Fruit fly (Drosophila melanogaster) whole organism, embryonic: ENCODE data around the gene RpS14a.

Experiments used
- CG10274 ChIP-seq: fragments of 200-800 bp; sonication (Bioruptor generic); optimal IDR thresholded peaks from 3 replicates; lab custom pipeline; 2017; ENCODE audit warnings: missing biosample characterization, mild to moderate bottlenecking, missing genetic modification characterization
- CG13424 ChIP-seq: fragments of 200-800 bp; sonication (Bioruptor generic); optimal IDR thresholded peaks from 2 replicates; lab custom pipeline; 2019; ENCODE audit warnings: missing biosample characterization, mild to moderate bottlenecking, missing genetic modification characterization, moderate library complexity
- CG15269 ChIP-seq: fragments of 200-800 bp; sonication (Bioruptor generic); optimal IDR thresholded peaks from 2 replicates; lab custom pipeline; 2018; ENCODE audit warnings: missing biosample characterization, mild to moderate bottlenecking, missing genetic modification characterization, moderate library complexity
- CG15514 ChIP-seq: fragments of 200-800 bp; sonication (Bioruptor generic); optimal IDR thresholded peaks from 3 replicates; lab custom pipeline; 2017; ENCODE audit warnings: missing biosample characterization, missing genetic modification characterization, mild to moderate bottlenecking, moderate library complexity, missing genetic modification reagents
- CG15601 ChIP-seq: fragments of 200-800 bp; sonication (Bioruptor generic); optimal IDR thresholded peaks from 3 replicates; lab custom pipeline; 2019; ENCODE audit warnings: missing biosample characterization, mild to moderate bottlenecking, missing genetic modification characterization, moderate library complexity
- CG2120 ChIP-seq: fragments of 200-800 bp; sonication (Bioruptor generic); optimal IDR thresholded peaks from 3 replicates; lab custom pipeline; 2016; ENCODE audit warnings: missing biosample characterization, missing genetic modification characterization
- CG30403 ChIP-seq: fragments of 200-800 bp; sonication (Bioruptor generic); optimal IDR thresholded peaks from 3 replicates; lab custom pipeline; 2016; ENCODE audit warnings: missing biosample characterization, missing genetic modification characterization
- CG31388 ChIP-seq: fragments of 200-800 bp; sonication (Bioruptor generic); optimal IDR thresholded peaks from 2 replicates; lab custom pipeline; 2016; ENCODE audit warnings: missing biosample characterization, missing genetic modification characterization
- CG32532 ChIP-seq: fragments of 200-800 bp; sonication (Bioruptor generic); IDR thresholded peaks from 2 replicates; pipeline ENCODE4 v1.3.6; 2022; ENCODE audit warnings: missing biosample characterization, missing genetic modification characterization
- CG32772 ChIP-seq: fragments of 200-800 bp; sonication (Bioruptor generic); IDR thresholded peaks from 2 replicates; pipeline ENCODE4 v1.3.6; 2022; ENCODE audit warnings: missing biosample characterization, missing genetic modification characterization
- CG3281 ChIP-seq: fragments of 200-800 bp; sonication (Bioruptor generic); optimal IDR thresholded peaks from 3 replicates; lab custom pipeline; 2017; ENCODE audit warnings: missing biosample characterization, mild to moderate bottlenecking, missing genetic modification characterization
- CG4424 ChIP-seq: fragments of 200-800 bp; sonication (Bioruptor generic); optimal IDR thresholded peaks from 3 replicates; lab custom pipeline; 2016; ENCODE audit warnings: missing biosample characterization, missing genetic modification characterization
- CG4730 ChIP-seq: fragments of 200-800 bp; sonication (Bioruptor generic); IDR thresholded peaks from 2 replicates; pipeline ENCODE4 v1.3.6; 2022; ENCODE audit warnings: missing biosample characterization, missing genetic modification characterization
- CG7839 ChIP-seq: fragments of 200-800 bp; sonication (Bioruptor generic); optimal IDR thresholded peaks from 3 replicates; lab custom pipeline; 2018; ENCODE audit warnings: missing biosample characterization, mild to moderate bottlenecking, missing genetic modification characterization, moderate library complexity
- D19B ChIP-seq: fragments of 200-800 bp; sonication (Bioruptor generic); optimal IDR thresholded peaks from 2 replicates; lab custom pipeline; 2017; ENCODE audit warnings: missing biosample characterization, mild to moderate bottlenecking, missing genetic modification characterization
- Dad ChIP-seq: fragments of 200-800 bp; sonication (Bioruptor generic); optimal IDR thresholded peaks from 3 replicates; lab custom pipeline; 2016; ENCODE audit warnings: missing biosample characterization, missing genetic modification characterization
- Doc2 ChIP-seq: fragments of 200-800 bp; sonication (Bioruptor generic); IDR thresholded peaks from 2 replicates; pipeline ENCODE4 v1.3.6; 2022; ENCODE audit warnings: missing biosample characterization, missing genetic modification characterization
- HmgZ ChIP-seq: fragments of 200-800 bp; sonication (Bioruptor generic); optimal IDR thresholded peaks from 2 replicates; lab custom pipeline; 2018; ENCODE audit warnings: missing biosample characterization, mild to moderate bottlenecking, missing genetic modification characterization
- Hr78 ChIP-seq, 2 experiments: fragments of 200-800 bp in 1 of 2; fragments of >200 bp in 1 of 2; sonication (Bioruptor generic) in 1 of 2; optimal IDR thresholded peaks; 2 replicates each; lab custom pipeline; 2017 to 2019; ENCODE audit warnings: missing biosample characterization in 2 of 2, missing genetic modification characterization in 2 of 2, mild to moderate bottlenecking in 1 of 2, moderate library complexity in 1 of 2
- Hsf ChIP-seq: fragments of 200-800 bp; sonication (Bioruptor generic); optimal IDR thresholded peaks from 3 replicates; lab custom pipeline; 2016; ENCODE audit warnings: missing biosample characterization, missing genetic modification characterization
- PHDP ChIP-seq: fragments of 200-800 bp; sonication (Bioruptor generic); optimal IDR thresholded peaks from 3 replicates; lab custom pipeline; 2018; ENCODE audit warnings: missing biosample characterization, mild to moderate bottlenecking, missing genetic modification characterization, moderate library complexity
- Sin3A ChIP-seq: fragments of >200 bp; optimal IDR thresholded peaks from 2 replicates; lab custom pipeline; 2018
- Sry-β ChIP-seq: fragments of 200-800 bp; sonication (Bioruptor generic); optimal IDR thresholded peaks from 2 replicates; lab custom pipeline; 2018; ENCODE audit warnings: missing biosample characterization, mild to moderate bottlenecking, missing genetic modification characterization, moderate library complexity
- Usf ChIP-seq: fragments of 200-800 bp; sonication (Bioruptor generic); optimal IDR thresholded peaks from 2 replicates; lab custom pipeline; 2017; ENCODE audit warnings: missing genotype, missing biosample characterization, missing genetic modification characterization
- az2 ChIP-seq: fragments of 200-800 bp; sonication (Bioruptor generic); optimal IDR thresholded peaks from 3 replicates; lab custom pipeline; 2016; ENCODE audit warnings: missing biosample characterization, missing genetic modification characterization
- chm ChIP-seq: fragments of 200-800 bp; sonication (Bioruptor generic); IDR thresholded peaks from 2 replicates; pipeline ENCODE4 v1.3.6; 2022; ENCODE audit warnings: missing biosample characterization, missing genetic modification characterization
- chn ChIP-seq: fragments of 200-800 bp; sonication (Bioruptor generic); optimal IDR thresholded peaks from 2 replicates; lab custom pipeline; 2016; ENCODE audit warnings: missing biosample characterization, missing genetic modification characterization
- cwo ChIP-seq: fragments of 200-800 bp; sonication (Bioruptor generic); optimal IDR thresholded peaks from 3 replicates; lab custom pipeline; 2017; ENCODE audit warnings: missing biosample characterization, missing genetic modification characterization, mild to moderate bottlenecking, moderate library complexity, missing genetic modification reagents
- da ChIP-seq: fragments of 200-800 bp; sonication (Bioruptor generic); optimal IDR thresholded peaks from 2 replicates; lab custom pipeline; 2016; ENCODE audit warnings: missing biosample characterization, missing genetic modification characterization
- danr ChIP-seq: fragments of 200-800 bp; sonication (Bioruptor generic); IDR thresholded peaks from 2 replicates; pipeline ENCODE4 v1.3.6; 2022; ENCODE audit warnings: missing biosample characterization, missing genetic modification characterization
- dati ChIP-seq: fragments of 200-800 bp; sonication (Bioruptor generic); IDR thresholded peaks from 2 replicates; pipeline ENCODE4 v1.3.6; 2022; ENCODE audit warnings: missing biosample characterization, missing genetic modification characterization
- esg ChIP-seq: fragments of 200-800 bp; sonication (Bioruptor generic); conservative IDR thresholded peaks from 2 replicates; pipeline ENCODE4 v1.3.6; 2022; ENCODE audit warnings: missing biosample characterization, missing genetic modification characterization
- fd96Cb ChIP-seq: fragments of 200-800 bp; sonication (Bioruptor generic); optimal IDR thresholded peaks from 2 replicates; lab custom pipeline; 2018; ENCODE audit warnings: missing biosample characterization, mild to moderate bottlenecking, missing genetic modification characterization, moderate library complexity
- fru ChIP-seq: fragments of >200 bp; optimal IDR thresholded peaks from 2 replicates; lab custom pipeline; 2017
- grau ChIP-seq: fragments of 200-800 bp; optimal IDR thresholded peaks from 3 replicates; lab custom pipeline; 2019; ENCODE audit warnings: missing biosample characterization, mild to moderate bottlenecking, missing genetic modification characterization, moderate library complexity
- gro ChIP-seq: fragments of 200-800 bp; sonication (Bioruptor generic); optimal IDR thresholded peaks from 2 replicates; lab custom pipeline; 2016; ENCODE audit warnings: missing biosample characterization, missing genetic modification characterization
- gsb ChIP-seq: fragments of 200-800 bp; sonication (Bioruptor generic); IDR thresholded peaks from 2 replicates; pipeline ENCODE4 v1.3.6; 2022; ENCODE audit warnings: missing biosample characterization, missing genetic modification characterization
- gsb-n ChIP-seq: fragments of 200-800 bp; sonication (Bioruptor generic); optimal IDR thresholded peaks from 3 replicates; lab custom pipeline; 2018; ENCODE audit warnings: missing biosample characterization, mild to moderate bottlenecking, missing genetic modification characterization
- hkb ChIP-seq, 2 experiments: fragments of 200-800 bp in 1 of 2; fragments of >200 bp in 1 of 2; sonication (Bioruptor generic) in 1 of 2; IDR thresholded peaks in 1 of 2; optimal IDR thresholded peaks in 1 of 2; 2 replicates each; pipeline versions ENCODE4 v1.3.6 to Lab custom; 2017 to 2022; ENCODE audit warnings: missing biosample characterization in 1 of 2, missing genetic modification characterization in 1 of 2
- ken ChIP-seq: fragments of 200-800 bp; sonication (Bioruptor generic); IDR thresholded peaks from 3 replicates; pipeline ENCODE4 v1.3.6; 2022; ENCODE audit warnings: missing biosample characterization, missing genetic modification characterization
- lmd ChIP-seq: fragments of 200-800 bp; sonication (Bioruptor generic); IDR thresholded peaks from 2 replicates; pipeline ENCODE4 v1.3.6; 2022; ENCODE audit warnings: missing biosample characterization, missing genetic modification characterization
- nau ChIP-seq: fragments of 200-800 bp; sonication (Bioruptor generic); optimal IDR thresholded peaks from 3 replicates; lab custom pipeline; 2017; ENCODE audit warnings: missing biosample characterization, mild to moderate bottlenecking, missing genetic modification characterization, missing genetic modification reagents
- pho ChIP-seq: fragments of 200-800 bp; sonication (Bioruptor generic); optimal IDR thresholded peaks from 2 replicates; lab custom pipeline; 2016; ENCODE audit warnings: missing biosample characterization, missing genetic modification characterization
- prd ChIP-seq, 3 experiments: fragments of >200 bp in 2 of 3; fragments of 200-800 bp in 1 of 3; sonication (Bioruptor generic) in 1 of 3; optimal IDR thresholded peaks in 2 of 3; IDR thresholded peaks in 1 of 3; 2 replicates in 2 of 3; 3 replicates in 1 of 3; pipeline versions ENCODE4 v1.3.6 to Lab custom; 2017 to 2022; ENCODE audit warnings: missing biosample characterization in 1 of 3, missing genetic modification characterization in 1 of 3
- stc ChIP-seq: fragments of 200-800 bp; sonication (Bioruptor generic); IDR thresholded peaks from 2 replicates; pipeline ENCODE4 v1.3.6; 2022; ENCODE audit warnings: missing biosample characterization, missing genetic modification characterization
- stwl ChIP-seq: fragments of 200-800 bp; sonication (Bioruptor generic); optimal IDR thresholded peaks from 3 replicates; lab custom pipeline; 2018; ENCODE audit warnings: missing biosample characterization, mild to moderate bottlenecking, missing genetic modification characterization, moderate library complexity
- tll ChIP-seq, 2 experiments: fragments of 200-800 bp in 1 of 2; fragments of >200 bp in 1 of 2; sonication (Bioruptor generic) in 1 of 2; optimal IDR thresholded peaks; 2 replicates each; lab custom pipeline; 2017 to 2019; ENCODE audit warnings: missing biosample characterization in 2 of 2, missing genetic modification characterization in 2 of 2, mild to moderate bottlenecking in 1 of 2, moderate library complexity in 1 of 2
- ttk ChIP-seq: fragments of 200-800 bp; sonication (Bioruptor generic); IDR thresholded peaks from 2 replicates; pipeline ENCODE4 v2.1.2; 2022; ENCODE audit warnings: missing biosample characterization, missing genetic modification characterization
- wdn ChIP-seq: fragments of 200-800 bp; sonication (Bioruptor generic); IDR thresholded peaks from 2 replicates; pipeline ENCODE4 v1.3.6; 2022; ENCODE audit warnings: missing biosample characterization, missing genetic modification characterization
- wek ChIP-seq: fragments of 200-800 bp; sonication (Bioruptor generic); optimal IDR thresholded peaks from 3 replicates; lab custom pipeline; 2018; ENCODE audit warnings: missing biosample characterization, mild to moderate bottlenecking, missing genetic modification characterization, moderate library complexity

RpS14a gene

DNA sequence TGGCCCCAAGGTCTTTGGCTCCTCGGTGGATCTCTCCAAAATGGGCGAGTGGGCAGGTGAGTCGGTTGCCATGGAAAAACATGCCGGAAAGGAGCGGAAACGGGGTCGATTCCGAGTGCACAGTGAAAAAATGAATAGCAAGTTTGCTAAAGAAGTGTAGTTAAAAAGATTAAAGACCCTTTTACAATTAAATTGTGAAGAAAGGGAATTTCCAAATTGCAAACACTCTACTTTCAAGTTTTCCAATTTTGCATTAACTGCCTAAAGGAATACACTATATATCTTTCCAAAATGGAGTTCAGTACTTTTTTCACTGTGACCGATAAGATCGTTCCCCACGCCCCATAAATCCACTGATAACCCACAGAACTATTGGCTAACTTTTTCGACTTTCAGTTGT lies 24.1 kb upstream of the RpS14a start (continued):
- no peak for TF ChIP-seq chn (GFP tag; lab: Kevin White, UChicago)
- peak; percentile 25 for TF ChIP-seq CG13424 (tag; lab: Kevin White, UChicago)
- TF ChIP-seq dati (GFP tag; lab: Robert Waterston, UW), result no peak
- TF ChIP-seq nau (GFP tag; lab: Kevin White, UChicago), result no peak
- TF ChIP-seq cwo, result peak; percentile 14
- no peak for TF ChIP-seq CG10274 (GFP tag; lab: Kevin White, UChicago)
- TF ChIP-seq danr (GFP tag; lab: Robert Waterston, UW), result no peak
- TF ChIP-seq CG32772 (GFP tag; lab: Robert Waterston, UW), result no peak
- no peak for TF ChIP-seq tll (GFP tag; optimal IDR thresholded peaks at IDR 0.05; lab: Kevin White, UChicago)
- no peak for TF ChIP-seq ken
- no peak for TF ChIP-seq wek
- no peak for TF ChIP-seq prd (optimal IDR thresholded peaks at IDR 0.05; lab: Kevin White, UChicago)
- peak; percentile 56 for TF ChIP-seq prd (GFP tag; IDR thresholded peaks at IDR 0.05; lab: Robert Waterston, UW)
- TF ChIP-seq HmgZ (tag; lab: Kevin White, UChicago), result peak; percentile 10
- peak; percentile 21 for TF ChIP-seq CG7839 (tag; lab: Kevin White, UChicago)
- no peak for TF ChIP-seq wdn (GFP tag; lab: Robert Waterston, UW)
- TF ChIP-seq CG15601, result no peak
- TF ChIP-seq hkb (optimal IDR thresholded peaks at IDR 0.05; lab: Kevin White, UChicago), result no peak
- 0 out of 2 replicates have a peak, but pooled peaks have one; percentile 36 for TF ChIP-seq hkb (GFP tag; IDR thresholded peaks at IDR 0.05; lab: Robert Waterston, UW)
- TF ChIP-seq fru (lab: Kevin White, UChicago), result no peak
- no peak for TF ChIP-seq stwl (tag; lab: Kevin White, UChicago)
- TF ChIP-seq CG32532 (GFP tag; lab: Robert Waterston, UW), result peak; percentile 51; the same call in 1 of the 2 replicates
- no peak for TF ChIP-seq gsb (GFP tag; lab: Robert Waterston, UW)
- TF ChIP-seq CG15514, result peak; percentile 32
- 0 out of 2 replicates have a peak, but pooled peaks have one; percentile 33 for TF ChIP-seq lmd
- TF ChIP-seq Usf, result no peak
- TF ChIP-seq CG31388 (GFP tag; lab: Kevin White, UChicago), result no peak
- no peak for TF ChIP-seq Sin3A (lab: Kevin White, UChicago)
- no peak for TF ChIP-seq Doc2 (GFP tag; lab: Robert Waterston, UW)
- no peak for TF ChIP-seq D19B
- TF ChIP-seq ttk (GFP tag; lab: Robert Waterston, UW), result 0 out of 2 replicates have a peak, but pooled peaks have one; percentile 44
- TF ChIP-seq PHDP (tag; lab: Kevin White, UChicago), result peak; percentile 46
- TF ChIP-seq Sry-β, result no peak
- 0 out of 2 replicates have a peak, but pooled peaks have one; percentile 51 for TF ChIP-seq chm (GFP tag; lab: Robert Waterston, UW)
- peak; percentile 14 for TF ChIP-seq CG3281 (GFP tag; lab: Kevin White, UChicago)
- no peak for TF ChIP-seq pho (GFP tag; lab: Kevin White, UChicago)
- no peak for TF ChIP-seq CG15269 (tag; lab: Kevin White, UChicago)
- TF ChIP-seq CG4730 (GFP tag; lab: Robert Waterston, UW), result no peak
- TF ChIP-seq grau, result peak; percentile 41
- no peak for TF ChIP-seq gsb-n (tag; lab: Kevin White, UChicago)
- TF ChIP-seq Dad (GFP tag; lab: Kevin White, UChicago), result no peak
- no peak for TF ChIP-seq Hsf (GFP tag; lab: Kevin White, UChicago)
- 0 out of 2 replicates have a peak, but pooled peaks have one; percentile 11 for TF ChIP-seq esg (GFP tag; lab: Robert Waterston, UW)
- peak; percentile 21 for TF ChIP-seq fd96Cb (tag; lab: Kevin White, UChicago)
- peak; percentile 24 for TF ChIP-seq CG30403
- TF ChIP-seq gro (GFP tag; lab: Kevin White, UChicago), result no peak
- TF ChIP-seq Hr78 (GFP tag; optimal IDR thresholded peaks at IDR 0.05; lab: Kevin White, UChicago), result peak in 1 of 2 experiments; percentile 3
- TF ChIP-seq da, result no peak
- peak; percentile 20 for TF ChIP-seq CG4424 (GFP tag; lab: Kevin White, UChicago)
- TF ChIP-seq stc (GFP tag; lab: Robert Waterston, UW), result peak; percentile 50; the same call in 1 of the 2 replicates
- no peak for TF ChIP-seq az2 (GFP tag; lab: Kevin White, UChicago)
- TF ChIP-seq CG2120 (GFP tag; lab: Kevin White, UChicago), result peak; percentile 49
